Fruit fly (Drosophila melanogaster) whole organism, embryonic: Measurements from ENCODE around the gene Cpr12A.

Source experiments
- CG12236 ChIP-seq: fragments of 200-800 bp; sonication (Bioruptor generic); optimal IDR thresholded peaks from 2 replicates; lab custom pipeline; 2016; ENCODE audit warnings: missing biosample characterization, missing genetic modification characterization
- CG12299 ChIP-seq: fragments of 200-800 bp; sonication (Bioruptor generic); optimal IDR thresholded peaks from 2 replicates; lab custom pipeline; 2018; ENCODE audit warnings: missing biosample characterization, mild to moderate bottlenecking, missing genetic modification characterization
- CG13296 ChIP-seq: fragments of 200-800 bp; sonication (Bioruptor generic); optimal IDR thresholded peaks from 3 replicates; lab custom pipeline; 2018; ENCODE audit warnings: missing biosample characterization, mild to moderate bottlenecking, missing genetic modification characterization
- CG15011 ChIP-seq: fragments of 200-800 bp; sonication (Bioruptor generic); optimal IDR thresholded peaks from 3 replicates; lab custom pipeline; 2018; ENCODE audit warnings: missing biosample characterization, mild to moderate bottlenecking, missing genetic modification characterization
- CG1602 ChIP-seq: fragments of 200-800 bp; sonication (Bioruptor generic); optimal IDR thresholded peaks from 3 replicates; lab custom pipeline; 2016; ENCODE audit warnings: missing biosample characterization, missing genetic modification characterization
- CG17328 ChIP-seq: fragments of 200-800 bp; sonication (Bioruptor generic); IDR thresholded peaks from 2 replicates; pipeline ENCODE4 v1.3.6; 2022; ENCODE audit warnings: missing biosample characterization, missing genetic modification characterization
- CG17385 ChIP-seq: fragments of 200-800 bp; sonication (Bioruptor generic); optimal IDR thresholded peaks from 3 replicates; lab custom pipeline; 2018; ENCODE audit warnings: missing biosample characterization, mild to moderate bottlenecking, missing genetic modification characterization
- CG17802 ChIP-seq: fragments of 200-800 bp; sonication (Bioruptor generic); optimal IDR thresholded peaks from 2 replicates; lab custom pipeline; 2018; ENCODE audit warnings: missing biosample characterization, mild to moderate bottlenecking, missing genetic modification characterization, moderate library complexity
- CG1792 ChIP-seq: fragments of 200-800 bp; sonication (Bioruptor generic); optimal IDR thresholded peaks from 2 replicates; lab custom pipeline; 2016; ENCODE audit warnings: missing biosample characterization, missing genetic modification characterization
- CG18599 ChIP-seq: fragments of 200-800 bp; sonication (Bioruptor generic); optimal IDR thresholded peaks from 3 replicates; lab custom pipeline; 2017; ENCODE audit warnings: missing biosample characterization, missing genetic modification characterization, mild to moderate bottlenecking, moderate library complexity, missing genetic modification reagents
- CG2120 ChIP-seq: fragments of 200-800 bp; sonication (Bioruptor generic); optimal IDR thresholded peaks from 3 replicates; lab custom pipeline; 2016; ENCODE audit warnings: missing biosample characterization, missing genetic modification characterization
- CG32532 ChIP-seq: fragments of 200-800 bp; sonication (Bioruptor generic); IDR thresholded peaks from 2 replicates; pipeline ENCODE4 v1.3.6; 2022; ENCODE audit warnings: missing biosample characterization, missing genetic modification characterization
- CG34224 ChIP-seq: fragments of 200-800 bp; sonication (Bioruptor generic); IDR thresholded peaks from 3 replicates; pipeline ENCODE4 v1.3.6; 2022; ENCODE audit warnings: missing biosample characterization, missing genetic modification characterization; ENCODE audit not compliant: partially characterized antibody
- CG3726 ChIP-seq: fragments of 200-800 bp; sonication (Bioruptor generic); IDR thresholded peaks from 3 replicates; pipeline ENCODE4, ENCODE4 v1.3.6; 2022; ENCODE audit warnings: missing biosample characterization, missing genetic modification characterization
- CG4360 ChIP-seq: fragments of 200-800 bp; sonication (Bioruptor generic); IDR thresholded peaks from 2 replicates; pipeline ENCODE4 v1.3.6; 2022; ENCODE audit warnings: missing biosample characterization, missing genetic modification characterization
- CG4424 ChIP-seq: fragments of 200-800 bp; sonication (Bioruptor generic); optimal IDR thresholded peaks from 3 replicates; lab custom pipeline; 2016; ENCODE audit warnings: missing biosample characterization, missing genetic modification characterization
- CG5245 ChIP-seq: fragments of 200-800 bp; sonication (Bioruptor generic); optimal IDR thresholded peaks from 3 replicates; lab custom pipeline; 2016; ENCODE audit warnings: missing biosample characterization, missing genetic modification characterization
- CG9932 ChIP-seq: fragments of 200-800 bp; sonication (Bioruptor generic); IDR thresholded peaks from 2 replicates; pipeline ENCODE4 v1.3.6; 2022; ENCODE audit warnings: missing biosample characterization, missing genetic modification characterization
- CkIIα-i1 ChIP-seq: fragments of 200-800 bp; sonication (Bioruptor generic); IDR thresholded peaks from 2 replicates; pipeline ENCODE4 v1.3.6; 2022; ENCODE audit warnings: missing biosample characterization, missing genetic modification characterization
- D19A ChIP-seq: fragments of 200-800 bp; optimal IDR thresholded peaks from 3 replicates; lab custom pipeline; 2019; ENCODE audit warnings: missing biosample characterization, mild to moderate bottlenecking, missing genetic modification characterization, moderate library complexity
- Dad ChIP-seq: fragments of 200-800 bp; sonication (Bioruptor generic); optimal IDR thresholded peaks from 3 replicates; lab custom pipeline; 2016; ENCODE audit warnings: missing biosample characterization, missing genetic modification characterization
- Dfd ChIP-seq, 2 experiments: fragments of >200 bp; optimal IDR thresholded peaks; 2 replicates each; lab custom pipeline; 2017; ENCODE audit warnings: missing biosample characterization in 2 of 2, missing genetic modification characterization in 2 of 2
- Dp ChIP-seq: fragments of 200-800 bp; sonication (Bioruptor generic); optimal IDR thresholded peaks from 2 replicates; lab custom pipeline; 2018; ENCODE audit warnings: missing biosample characterization, mild to moderate bottlenecking, missing genetic modification characterization, moderate library complexity
- HHEX ChIP-seq: fragments of 200-800 bp; sonication (Bioruptor generic); optimal IDR thresholded peaks from 3 replicates; lab custom pipeline; 2017; ENCODE audit warnings: missing biosample characterization, mild to moderate bottlenecking, missing genetic modification characterization, missing genetic modification reagents
- Hmr ChIP-seq: fragments of 200-800 bp; sonication (Bioruptor generic); optimal IDR thresholded peaks from 3 replicates; lab custom pipeline; 2017; ENCODE audit warnings: mild to moderate bottlenecking, missing biosample characterization, missing genetic modification reagents, missing genetic modification characterization
- Hsf ChIP-seq: fragments of 200-800 bp; sonication (Bioruptor generic); optimal IDR thresholded peaks from 3 replicates; lab custom pipeline; 2016; ENCODE audit warnings: missing biosample characterization, missing genetic modification characterization
- NC2β ChIP-seq: fragments of 200-800 bp; sonication (Bioruptor generic); optimal IDR thresholded peaks from 2 replicates; lab custom pipeline; 2016; ENCODE audit warnings: missing biosample characterization, missing genetic modification characterization
- Poxn ChIP-seq: fragments of 200-800 bp; sonication (Bioruptor generic); IDR thresholded peaks from 2 replicates; pipeline ENCODE4 v1.3.6; 2022; ENCODE audit warnings: missing biosample characterization, missing genetic modification characterization
- Side ChIP-seq: fragments of 200-800 bp; sonication (Bioruptor generic); optimal IDR thresholded peaks from 2 replicates; lab custom pipeline; 2016; ENCODE audit warnings: missing biosample characterization, missing genetic modification characterization
- Tbp ChIP-seq: fragments of >200 bp; optimal IDR thresholded peaks from 2 replicates; lab custom pipeline; 2018; ENCODE audit warnings: missing biosample characterization, missing genetic modification characterization
- Trl ChIP-seq, 3 experiments: fragments of >200 bp in 2 of 3; fragments of 200-800 bp in 1 of 3; sonication (Bioruptor generic) in 1 of 3; optimal IDR thresholded peaks; 2 replicates in 1 of 3; 3 replicates in 2 of 3; lab custom pipeline; 2016 to 2017; ENCODE audit warnings: missing biosample characterization in 1 of 3, missing genetic modification characterization in 1 of 3
- bbx ChIP-seq: fragments of 200-800 bp; sonication (Bioruptor generic); IDR thresholded peaks from 2 replicates; pipeline ENCODE4 v1.3.6; 2022; ENCODE audit warnings: missing biosample characterization, missing genetic modification characterization; ENCODE audit not compliant: partially characterized antibody
- ci ChIP-seq: fragments of 200-800 bp; sonication (Bioruptor generic); IDR thresholded peaks from 3 replicates; pipeline ENCODE4 v1.3.6; 2022; ENCODE audit warnings: missing biosample characterization, missing genetic modification characterization
- crol ChIP-seq: fragments of 200-800 bp; sonication (Bioruptor generic); IDR thresholded peaks from 2 replicates; pipeline ENCODE4 v1.3.6; 2022; ENCODE audit warnings: missing biosample characterization, missing genetic modification characterization
- ewg ChIP-seq: fragments of 200-800 bp; sonication (Bioruptor generic); optimal IDR thresholded peaks from 3 replicates; lab custom pipeline; 2017; ENCODE audit warnings: mild to moderate bottlenecking, missing biosample characterization, missing genetic modification reagents, missing genetic modification characterization
- fd3F ChIP-seq: fragments of 200-800 bp; sonication (Bioruptor generic); optimal IDR thresholded peaks from 2 replicates; lab custom pipeline; 2018; ENCODE audit warnings: missing biosample characterization, mild to moderate bottlenecking, missing genetic modification characterization, moderate library complexity
- ken ChIP-seq: fragments of 200-800 bp; sonication (Bioruptor generic); IDR thresholded peaks from 3 replicates; pipeline ENCODE4 v1.3.6; 2022; ENCODE audit warnings: missing biosample characterization, missing genetic modification characterization
- klu ChIP-seq: fragments of 200-800 bp; sonication (Bioruptor generic); IDR thresholded peaks from 2 replicates; pipeline ENCODE4 v1.3.6; 2022; ENCODE audit warnings: missing biosample characterization, missing genetic modification characterization
- org-1 ChIP-seq: fragments of 200-800 bp; sonication (Bioruptor generic); optimal IDR thresholded peaks from 2 replicates; lab custom pipeline; 2017; ENCODE audit warnings: missing biosample characterization, missing genetic modification characterization
- pb ChIP-seq: fragments of 200-800 bp; sonication (Bioruptor generic); optimal IDR thresholded peaks from 3 replicates; lab custom pipeline; 2016; ENCODE audit warnings: missing biosample characterization, missing genetic modification characterization
- salm ChIP-seq: fragments of 200-800 bp; sonication (Bioruptor generic); optimal IDR thresholded peaks from 2 replicates; lab custom pipeline; 2018; ENCODE audit warnings: missing biosample characterization, mild to moderate bottlenecking, missing genetic modification characterization
- sc ChIP-seq, 3 experiments: fragments of >200 bp in 2 of 3; fragments of 200-800 bp in 1 of 3; sonication (Bioruptor generic) in 1 of 3; optimal IDR thresholded peaks; 2 replicates in 2 of 3; 3 replicates in 1 of 3; lab custom pipeline; 2017; ENCODE audit warnings: mild to moderate bottlenecking in 1 of 3, missing biosample characterization in 1 of 3, missing genetic modification characterization in 1 of 3, missing genetic modification reagents in 1 of 3
- slou ChIP-seq: fragments of 200-800 bp; sonication (Bioruptor generic); optimal IDR thresholded peaks from 3 replicates; lab custom pipeline; 2016; ENCODE audit warnings: missing biosample characterization, missing genetic modification characterization
- tin ChIP-seq: fragments of 200-800 bp; sonication (Bioruptor generic); optimal IDR thresholded peaks from 3 replicates; lab custom pipeline; 2016; ENCODE audit warnings: missing biosample characterization, missing genetic modification characterization
- trem ChIP-seq: fragments of 200-800 bp; optimal IDR thresholded peaks from 3 replicates; lab custom pipeline; 2019; ENCODE audit warnings: missing biosample characterization, mild to moderate bottlenecking, missing genetic modification characterization, moderate library complexity
- trh ChIP-seq: fragments of 200-800 bp; sonication (Bioruptor generic); optimal IDR thresholded peaks from 2 replicates; lab custom pipeline; 2016; ENCODE audit warnings: missing biosample characterization, missing genetic modification characterization
- tup ChIP-seq: fragments of 200-800 bp; sonication (Bioruptor generic); optimal IDR thresholded peaks from 2 replicates; lab custom pipeline; 2016; ENCODE audit warnings: missing biosample characterization, mild to moderate bottlenecking, missing genetic modification characterization, moderate library complexity
- twi ChIP-seq: fragments of 200-800 bp; optimal IDR thresholded peaks from 2 replicates; lab custom pipeline; 2019; ENCODE audit warnings: missing biosample characterization, mild to moderate bottlenecking, missing genetic modification characterization, moderate library complexity
- vvl ChIP-seq: fragments of 200-800 bp; sonication (Bioruptor generic); IDR thresholded peaks from 2 replicates; pipeline ENCODE4 v1.3.6; 2022; ENCODE audit warnings: missing biosample characterization, missing genetic modification characterization
- z ChIP-seq: fragments of 200-800 bp; sonication (Bioruptor generic); IDR thresholded peaks from 3 replicates; pipeline ENCODE4 v1.3.6; 2022; ENCODE audit warnings: missing biosample characterization, missing genetic modification characterization

Cpr12A gene

DNA sequence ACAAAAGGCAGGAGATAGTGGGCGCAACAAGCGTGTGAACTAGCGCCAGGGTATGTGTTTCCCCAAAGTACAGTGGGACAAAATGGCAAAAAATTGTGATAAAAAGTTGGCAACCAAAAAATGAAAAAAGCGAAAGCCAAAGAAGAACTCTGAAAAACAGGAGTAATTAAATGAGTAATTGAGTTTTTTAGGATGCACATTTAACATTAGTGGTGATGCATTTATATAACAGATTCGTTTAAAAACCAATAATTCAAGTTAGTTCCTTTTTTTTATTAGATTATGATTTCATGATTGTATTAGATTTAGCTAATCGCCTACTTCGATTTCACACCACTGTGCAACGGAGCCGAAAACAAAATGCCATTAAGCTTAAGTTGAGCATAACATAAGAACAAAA, 28.9 kb downstream of the Cpr12A start (continued):
- TF ChIP-seq CG3726 (GFP tag; lab: Robert Waterston, UW) (no peak), z (no peak), Dad (GFP tag; lab: Kevin White, UChicago) (peak; percentile 1), CkIIα-i1 (GFP tag; lab: Robert Waterston, UW) (no peak), CG13296 (GFP tag; lab: Kevin White, UChicago) (peak; percentile 16), CG17385 (peak; percentile 51), D19A (tag; lab: Kevin White, UChicago) (peak; percentile 56), CG18599 (peak; percentile 53), Tbp (no peak), org-1 (GFP tag; lab: Kevin White, UChicago) (peak; percentile 58), CG12236 (no peak), fd3F (peak; percentile 11), ewg (GFP tag; lab: Kevin White, UChicago) (peak; percentile 31), CG12299 (tag; lab: Kevin White, UChicago) (peak; percentile 3), Hsf (GFP tag; lab: Kevin White, UChicago) (peak; percentile 59), CG34224 (GFP tag; lab: Robert Waterston, UW) (no peak), slou (GFP tag; lab: Kevin White, UChicago) (no peak), sc (optimal IDR thresholded peaks at IDR 0.05; lab: Kevin White, UChicago) (no peak), sc (GFP tag; optimal IDR thresholded peaks at IDR 0.05; lab: Kevin White, UChicago) (peak; percentile 32), ci (GFP tag; lab: Robert Waterston, UW) (peak; percentile 60; the same call in 2 of the 3 replicates), klu (GFP tag; lab: Robert Waterston, UW) (no peak), vvl (GFP tag; lab: Robert Waterston, UW) (0 out of 2 replicates have a peak, but pooled peaks have one; percentile 54), CG4360 (no peak), HHEX (GFP tag; lab: Kevin White, UChicago) (peak; percentile 71), twi (tag; lab: Kevin White, UChicago) (peak; percentile 5), CG1792 (GFP tag; lab: Kevin White, UChicago) (no peak), Poxn (no peak), tup (GFP tag; lab: Kevin White, UChicago) (no peak), Dp (no peak), CG15011 (GFP tag; lab: Kevin White, UChicago) (peak; percentile 22), CG5245 (GFP tag; lab: Kevin White, UChicago) (peak; percentile 43), Hmr (GFP tag; lab: Kevin White, UChicago) (peak; percentile 49), bbx (GFP tag; lab: Robert Waterston, UW) (no peak), trem (tag; lab: Kevin White, UChicago) (peak; percentile 23), Trl (optimal IDR thresholded peaks at IDR 0.05; lab: Kevin White, UChicago) (no peak), Trl (GFP tag; optimal IDR thresholded peaks at IDR 0.05; lab: Kevin White, UChicago) (peak; percentile 54), CG17328 (GFP tag; lab: Robert Waterston, UW) (peak; percentile 34; the same call in 1 of the 2 replicates), pb (GFP tag; lab: Kevin White, UChicago) (peak; percentile 26), CG32532 (peak; percentile 26; the same call in 1 of the 2 replicates), CG4424 (GFP tag; lab: Kevin White, UChicago) (peak; percentile 59), crol (GFP tag; lab: Robert Waterston, UW) (no peak), trh (GFP tag; lab: Kevin White, UChicago) (no peak), CG1602 (GFP tag; lab: Kevin White, UChicago) (peak; percentile 34), NC2β (peak; percentile 0), CG17802 (tag; lab: Kevin White, UChicago) (no peak), salm (tag; lab: Kevin White, UChicago) (peak; percentile 20), CG9932 (GFP tag; lab: Robert Waterston, UW) (peak; percentile 28; the same call in 1 of the 2 replicates), ken (0 out of 3 replicates have a peak, but pooled peaks have one; percentile 8), tin (GFP tag; lab: Kevin White, UChicago) (peak; percentile 42), Side (GFP tag; lab: Kevin White, UChicago) (peak; percentile 17), Dfd (GFP tag; optimal IDR thresholded peaks at IDR 0.05; lab: Kevin White, UChicago) (peak in 1 of 2 experiments; percentile 17), CG2120 (GFP tag; lab: Kevin White, UChicago) (peak; percentile 64)
